Fruit fly (Drosophila melanogaster) whole organism, embryonic: ENCODE data around the gene CG15543.

Experiments
- CG10979 ChIP-seq: fragments of 200-800 bp; sonication (Bioruptor generic); optimal IDR thresholded peaks from 2 replicates; lab custom pipeline; 2018; ENCODE audit warnings: missing biosample characterization, mild to moderate bottlenecking, missing genetic modification characterization, moderate library complexity
- CG1233 ChIP-seq: fragments of 200-800 bp; sonication (Bioruptor generic); optimal IDR thresholded peaks from 4 replicates; lab custom pipeline; 2018; ENCODE audit warnings: missing biosample characterization, mild to moderate bottlenecking, missing genetic modification characterization
- CG13424 ChIP-seq: fragments of 200-800 bp; sonication (Bioruptor generic); optimal IDR thresholded peaks from 2 replicates; lab custom pipeline; 2019; ENCODE audit warnings: missing biosample characterization, mild to moderate bottlenecking, missing genetic modification characterization, moderate library complexity
- CG15269 ChIP-seq: fragments of 200-800 bp; sonication (Bioruptor generic); optimal IDR thresholded peaks from 2 replicates; lab custom pipeline; 2018; ENCODE audit warnings: missing biosample characterization, mild to moderate bottlenecking, missing genetic modification characterization, moderate library complexity
- CG16815 ChIP-seq: fragments of 200-800 bp; sonication (Bioruptor generic); optimal IDR thresholded peaks from 3 replicates; lab custom pipeline; 2017; ENCODE audit warnings: missing biosample characterization, mild to moderate bottlenecking, missing genetic modification characterization
- CG17328 ChIP-seq: fragments of 200-800 bp; sonication (Bioruptor generic); IDR thresholded peaks from 2 replicates; pipeline ENCODE4 v1.3.6; 2022; ENCODE audit warnings: missing biosample characterization, missing genetic modification characterization
- CG17359 ChIP-seq: fragments of 200-800 bp; sonication (Bioruptor generic); optimal IDR thresholded peaks from 3 replicates; lab custom pipeline; 2018; ENCODE audit warnings: missing biosample characterization, mild to moderate bottlenecking, missing genetic modification characterization, moderate library complexity
- CG17361 ChIP-seq: fragments of 200-800 bp; sonication (Bioruptor generic); IDR thresholded peaks from 3 replicates; pipeline ENCODE4 v1.3.6; 2022; ENCODE audit warnings: missing biosample characterization, missing genetic modification characterization
- CG17568 ChIP-seq: fragments of 200-800 bp; sonication (Bioruptor generic); optimal IDR thresholded peaks from 2 replicates; lab custom pipeline; 2018; ENCODE audit warnings: missing biosample characterization, mild to moderate bottlenecking, missing genetic modification characterization, moderate library complexity
- CG17829 ChIP-seq: fragments of 200-800 bp; optimal IDR thresholded peaks from 2 replicates; lab custom pipeline; 2019; ENCODE audit warnings: missing biosample characterization, mild to moderate bottlenecking, missing genetic modification characterization, moderate library complexity
- CG18599 ChIP-seq: fragments of 200-800 bp; sonication (Bioruptor generic); optimal IDR thresholded peaks from 3 replicates; lab custom pipeline; 2017; ENCODE audit warnings: missing biosample characterization, missing genetic modification characterization, mild to moderate bottlenecking, moderate library complexity, missing genetic modification reagents
- CG2712 ChIP-seq: fragments of 200-800 bp; optimal IDR thresholded peaks from 3 replicates; lab custom pipeline; 2019; ENCODE audit warnings: missing biosample characterization, mild to moderate bottlenecking, missing genetic modification characterization, moderate library complexity
- CG3163 ChIP-seq: fragments of 200-800 bp; sonication (Bioruptor generic); optimal IDR thresholded peaks from 3 replicates; lab custom pipeline; 2016; ENCODE audit warnings: missing biosample characterization, missing genetic modification characterization
- CG34376 ChIP-seq: fragments of 200-800 bp; sonication (Bioruptor generic); optimal IDR thresholded peaks from 2 replicates; lab custom pipeline; 2018; ENCODE audit warnings: missing biosample characterization, mild to moderate bottlenecking, missing genetic modification characterization
- CG3838 ChIP-seq: fragments of 200-800 bp; sonication (Bioruptor generic); optimal IDR thresholded peaks from 3 replicates; lab custom pipeline; 2016; ENCODE audit warnings: missing biosample characterization, missing genetic modification characterization
- CG4854 ChIP-seq: fragments of 200-800 bp; sonication (Bioruptor generic); optimal IDR thresholded peaks from 2 replicates; lab custom pipeline; 2016; ENCODE audit warnings: missing biosample characterization, missing genetic modification characterization, inconsistent platforms
- CG5953 ChIP-seq: fragments of 200-800 bp; sonication (Bioruptor generic); IDR thresholded peaks from 2 replicates; pipeline ENCODE4 v1.3.6; 2022; ENCODE audit warnings: missing biosample characterization, missing genetic modification characterization
- CG8089 ChIP-seq: fragments of 200-800 bp; sonication (Bioruptor generic); optimal IDR thresholded peaks from 3 replicates; lab custom pipeline; 2016; ENCODE audit warnings: missing biosample characterization, missing genetic modification characterization
- CoRest ChIP-seq: fragments of 200-800 bp; sonication (Bioruptor generic); optimal IDR thresholded peaks from 3 replicates; lab custom pipeline; 2018; ENCODE audit warnings: missing biosample characterization, mild to moderate bottlenecking, missing genetic modification characterization, moderate library complexity
- D ChIP-seq, 2 experiments: fragments of 200-800 bp in 1 of 2; fragments of >200 bp in 1 of 2; sonication (Bioruptor generic) in 1 of 2; optimal IDR thresholded peaks; 2 replicates in 1 of 2; 3 replicates in 1 of 2; lab custom pipeline; 2017; ENCODE audit warnings: mild to moderate bottlenecking in 1 of 2, missing biosample characterization in 1 of 2, missing genetic modification characterization in 1 of 2, missing genetic modification reagents in 1 of 2
- Elba2 ChIP-seq: fragments of 200-800 bp; sonication (Bioruptor generic); optimal IDR thresholded peaks from 3 replicates; lab custom pipeline; 2016; ENCODE audit warnings: missing biosample characterization, missing genetic modification characterization
- Fer3 ChIP-seq: fragments of 200-800 bp; sonication (Bioruptor generic); optimal IDR thresholded peaks from 2 replicates; lab custom pipeline; 2018; ENCODE audit warnings: missing biosample characterization, mild to moderate bottlenecking, missing genetic modification characterization, moderate library complexity
- Hey ChIP-seq: fragments of 200-800 bp; sonication (Bioruptor generic); optimal IDR thresholded peaks from 3 replicates; lab custom pipeline; 2018; ENCODE audit warnings: missing biosample characterization, mild to moderate bottlenecking, missing genetic modification characterization
- Hr78 ChIP-seq, 2 experiments: fragments of 200-800 bp in 1 of 2; fragments of >200 bp in 1 of 2; sonication (Bioruptor generic) in 1 of 2; optimal IDR thresholded peaks; 2 replicates each; lab custom pipeline; 2017 to 2019; ENCODE audit warnings: missing biosample characterization in 2 of 2, missing genetic modification characterization in 2 of 2, mild to moderate bottlenecking in 1 of 2, moderate library complexity in 1 of 2
- Ptx1 ChIP-seq: fragments of 200-800 bp; sonication (Bioruptor generic); IDR thresholded peaks from 2 replicates; pipeline ENCODE4 v1.3.6; 2022; ENCODE audit warnings: missing biosample characterization, missing genetic modification characterization
- Sox102F ChIP-seq: fragments of 200-800 bp; sonication (Bioruptor generic); optimal IDR thresholded peaks from 2 replicates; lab custom pipeline; 2018; ENCODE audit warnings: missing biosample characterization, mild to moderate bottlenecking, missing genetic modification characterization, moderate library complexity
- Spps ChIP-seq: fragments of 200-800 bp; sonication (Bioruptor generic); optimal IDR thresholded peaks from 2 replicates; lab custom pipeline; 2018; ENCODE audit warnings: missing biosample characterization, mild to moderate bottlenecking, missing genetic modification characterization
- Xrp1 ChIP-seq: fragments of 200-800 bp; sonication (Bioruptor generic); IDR thresholded peaks from 2 replicates; pipeline ENCODE4 v1.3.6; 2022; ENCODE audit warnings: missing biosample characterization, missing genetic modification characterization
- bab2 ChIP-seq: fragments of 200-800 bp; sonication (Bioruptor generic); optimal IDR thresholded peaks from 2 replicates; lab custom pipeline; 2016; ENCODE audit warnings: missing biosample characterization, missing genetic modification characterization
- btn ChIP-seq: fragments of 200-800 bp; sonication (Bioruptor generic); optimal IDR thresholded peaks from 2 replicates; lab custom pipeline; 2016; ENCODE audit warnings: missing biosample characterization, missing genetic modification characterization
- cato ChIP-seq: fragments of 200-800 bp; sonication (Bioruptor generic); optimal IDR thresholded peaks from 2 replicates; lab custom pipeline; 2016; ENCODE audit warnings: missing biosample characterization, missing genetic modification characterization, borderline replicate concordance
- dmrt99B ChIP-seq: fragments of 200-800 bp; sonication (Bioruptor generic); optimal IDR thresholded peaks from 2 replicates; lab custom pipeline; 2018; ENCODE audit warnings: missing biosample characterization, mild to moderate bottlenecking, missing genetic modification characterization, moderate library complexity
- en ChIP-seq: fragments of 200-800 bp; sonication (Bioruptor generic); optimal IDR thresholded peaks from 2 replicates; lab custom pipeline; 2016; ENCODE audit warnings: missing biosample characterization, missing genetic modification characterization
- fd96Cb ChIP-seq: fragments of 200-800 bp; sonication (Bioruptor generic); optimal IDR thresholded peaks from 2 replicates; lab custom pipeline; 2018; ENCODE audit warnings: missing biosample characterization, mild to moderate bottlenecking, missing genetic modification characterization, moderate library complexity
- grau ChIP-seq: fragments of 200-800 bp; optimal IDR thresholded peaks from 3 replicates; lab custom pipeline; 2019; ENCODE audit warnings: missing biosample characterization, mild to moderate bottlenecking, missing genetic modification characterization, moderate library complexity
- hbn ChIP-seq: fragments of 200-800 bp; sonication (Bioruptor generic); IDR thresholded peaks from 2 replicates; pipeline ENCODE4 v1.3.6; 2022; ENCODE audit warnings: missing biosample characterization, missing genetic modification characterization; ENCODE audit not compliant: partially characterized antibody
- insv ChIP-seq, 2 experiments: fragments of 200-800 bp; sonication (Bioruptor generic); optimal IDR thresholded peaks; 3 replicates each; lab custom pipeline; 2016 to 2018; ENCODE audit warnings: missing biosample characterization in 2 of 2, missing genetic modification characterization in 2 of 2
- jing ChIP-seq: fragments of 200-800 bp; sonication (Bioruptor generic); optimal IDR thresholded peaks from 2 replicates; lab custom pipeline; 2018; ENCODE audit warnings: missing biosample characterization, mild to moderate bottlenecking, missing genetic modification characterization
- lov ChIP-seq, 2 experiments: fragments of 200-800 bp in 1 of 2; fragments of >200 bp in 1 of 2; sonication (Bioruptor generic) in 1 of 2; IDR thresholded peaks in 1 of 2; optimal IDR thresholded peaks in 1 of 2; 2 replicates in 1 of 2; 3 replicates in 1 of 2; pipeline versions ENCODE4 v1.3.6 to Lab custom; 2017 to 2022; ENCODE audit warnings: missing biosample characterization in 1 of 2, missing genetic modification characterization in 1 of 2
- maf-S ChIP-seq: fragments of 200-800 bp; sonication (Bioruptor generic); optimal IDR thresholded peaks from 2 replicates; lab custom pipeline; 2016; ENCODE audit warnings: missing biosample characterization, missing genetic modification characterization
- nerfin-1 ChIP-seq: fragments of 200-800 bp; sonication (Bioruptor generic); optimal IDR thresholded peaks from 3 replicates; lab custom pipeline; 2019; ENCODE audit warnings: missing biosample characterization, mild to moderate bottlenecking, missing genetic modification characterization, moderate library complexity
- otp ChIP-seq: fragments of 200-800 bp; sonication (Bioruptor generic); IDR thresholded peaks from 3 replicates; pipeline ENCODE4, ENCODE4 v1.3.6; 2022; ENCODE audit warnings: missing biosample characterization, missing genetic modification characterization
- peb ChIP-seq: fragments of 200-800 bp; sonication (Bioruptor generic); IDR thresholded peaks from 2 replicates; pipeline ENCODE4 v1.3.6; 2022; ENCODE audit warnings: missing biosample characterization, missing genetic modification characterization
- pita ChIP-seq: fragments of 200-800 bp; sonication (Bioruptor generic); optimal IDR thresholded peaks from 2 replicates; lab custom pipeline; 2017; ENCODE audit warnings: missing biosample characterization, mild to moderate bottlenecking, missing genetic modification characterization
- stc ChIP-seq: fragments of 200-800 bp; sonication (Bioruptor generic); IDR thresholded peaks from 2 replicates; pipeline ENCODE4 v1.3.6; 2022; ENCODE audit warnings: missing biosample characterization, missing genetic modification characterization
- usp ChIP-seq: fragments of >200 bp; optimal IDR thresholded peaks from 2 replicates; lab custom pipeline; 2017; ENCODE audit warnings: missing biosample characterization, missing genetic modification characterization

Gene CG15543

dm6 chr3R:30758725-30759714 is 16.3 kb downstream of the CG15543 start (continued):
- TF ChIP-seq CG17361 (GFP tag; lab: Robert Waterston, UW), result peak; percentile 35; the same call in 1 of the 3 replicates
- no peak for TF ChIP-seq bab2 (GFP tag; lab: Kevin White, UChicago)
- peak; percentile 44 for TF ChIP-seq CG2712 (tag; lab: Kevin White, UChicago)
- no peak for TF ChIP-seq CG34376 (GFP tag; lab: Kevin White, UChicago)
- TF ChIP-seq Hey (tag; lab: Kevin White, UChicago), result peak; percentile 81
- no peak for TF ChIP-seq CG1233 (GFP tag; lab: Kevin White, UChicago)
- 0 out of 2 replicates have a peak, but pooled peaks have one; percentile 19 for TF ChIP-seq CG17328 (GFP tag; lab: Robert Waterston, UW)
- TF ChIP-seq hbn, result no peak
- no peak for TF ChIP-seq CG8089
- TF ChIP-seq CG13424 (tag; lab: Kevin White, UChicago), result no peak
- peak; percentile 46; the same call in 1 of the 2 replicates for TF ChIP-seq CG5953 (GFP tag; lab: Robert Waterston, UW)
- no peak for TF ChIP-seq peb (GFP tag; lab: Robert Waterston, UW)
- no peak for TF ChIP-seq en (GFP tag; lab: Kevin White, UChicago)
- TF ChIP-seq CoRest (tag; lab: Kevin White, UChicago), result no peak
- TF ChIP-seq CG17829, result peak; percentile 22
- TF ChIP-seq CG15269 (tag; lab: Kevin White, UChicago), result no peak
- TF ChIP-seq CG10979 (tag; lab: Kevin White, UChicago), result peak; percentile 52
- TF ChIP-seq Fer3 (tag; lab: Kevin White, UChicago), result no peak
- peak; percentile 3 for TF ChIP-seq CG17359 (tag; lab: Kevin White, UChicago)
- no peak for TF ChIP-seq lov (optimal IDR thresholded peaks at IDR 0.05; lab: Kevin White, UChicago)
- TF ChIP-seq lov (GFP tag; IDR thresholded peaks at IDR 0.05; lab: Robert Waterston, UW), result peak; percentile 60; the same call in 1 of the 3 replicates
- TF ChIP-seq dmrt99B (tag; lab: Kevin White, UChicago), result peak; percentile 6
- TF ChIP-seq fd96Cb (tag; lab: Kevin White, UChicago), result peak; percentile 39
- no peak for TF ChIP-seq CG16815
- TF ChIP-seq CG17568 (GFP tag; lab: Kevin White, UChicago), result no peak
- peak; percentile 23; the same call in 1 of the 2 replicates for TF ChIP-seq stc (GFP tag; lab: Robert Waterston, UW)
- no peak for TF ChIP-seq btn (GFP tag; lab: Kevin White, UChicago)
- no peak for TF ChIP-seq CG18599 (GFP tag; lab: Kevin White, UChicago)
- no peak for TF ChIP-seq usp (GFP tag; lab: Kevin White, UChicago)
- no peak for TF ChIP-seq CG4854 (GFP tag; lab: Kevin White, UChicago)
- peak; percentile 8 for TF ChIP-seq nerfin-1 (tag; lab: Kevin White, UChicago)
- no peak for TF ChIP-seq D (optimal IDR thresholded peaks at IDR 0.05; lab: Kevin White, UChicago)
- TF ChIP-seq D (GFP tag; optimal IDR thresholded peaks at IDR 0.05; lab: Kevin White, UChicago), result peak; percentile 44
- TF ChIP-seq CG3163 (GFP tag; lab: Kevin White, UChicago), result no peak
- peak; percentile 43; the same call in 1 of the 2 replicates for TF ChIP-seq Xrp1 (GFP tag; lab: Robert Waterston, UW)
- TF ChIP-seq, all 482 proteins: peak for 54

- no peak for TF ChIP-seq CG3838 (GFP tag; lab: Kevin White, UChicago)
- no peak; the same call in 1 of the 2 replicates for TF ChIP-seq Ptx1 (GFP tag; lab: Robert Waterston, UW)
- TF ChIP-seq Spps, result peak; percentile 50
- peak; percentile 51; the same call in 1 of the 3 replicates for TF ChIP-seq otp (GFP tag; lab: Robert Waterston, UW)
- peak; percentile 7 for TF ChIP-seq jing (GFP tag; lab: Kevin White, UChicago)
- no peak for TF ChIP-seq Hr78 (GFP tag; optimal IDR thresholded peaks at IDR 0.05; lab: Kevin White, UChicago)
- TF ChIP-seq insv (GFP tag; optimal IDR thresholded peaks at IDR 0.05; lab: Kevin White, UChicago), result no peak
- peak; percentile 52 for TF ChIP-seq Sox102F
- TF ChIP-seq Elba2 (GFP tag; lab: Kevin White, UChicago), result no peak
- peak; percentile 25 for TF ChIP-seq maf-S (GFP tag; lab: Kevin White, UChicago)
- peak; percentile 69 for TF ChIP-seq CG18599 (GFP tag; lab: Kevin White, UChicago)
- TF ChIP-seq cato (GFP tag; lab: Kevin White, UChicago), result no peak
- no peak for TF ChIP-seq pita (GFP tag; lab: Kevin White, UChicago)
- TF ChIP-seq grau (tag; lab: Kevin White, UChicago), result peak; percentile 54
Observed at dm6 chr3R:30761140-30761539, 18.5 kb downstream of the CG15543 start.
